Fruit fly (Drosophila melanogaster) whole organism, adult: ENCODE data around the gene Coq4.

Source experiments
- CG11617 ChIP-seq: fragments of 200-800 bp; sonication (Bioruptor generic); optimal IDR thresholded peaks from 2 replicates; lab custom pipeline; 2017; ENCODE audit warnings: mild to moderate bottlenecking, missing biosample characterization, missing genetic modification reagents, missing genetic modification characterization
- CG12768 ChIP-seq: fragments of 200-800 bp; sonication (Bioruptor generic); optimal IDR thresholded peaks from 2 replicates; lab custom pipeline; 2017; ENCODE audit warnings: missing biosample characterization, missing genetic modification characterization, mild to moderate bottlenecking, moderate library complexity, missing genetic modification reagents
- CG14711 ChIP-seq: fragments of 200-800 bp; sonication (Bioruptor generic); optimal IDR thresholded peaks from 2 replicates; lab custom pipeline; 2018; ENCODE audit warnings: missing biosample characterization, mild to moderate bottlenecking, missing genetic modification characterization, moderate library complexity
- CG1620 ChIP-seq: fragments of 200-800 bp; sonication (Bioruptor generic); optimal IDR thresholded peaks from 2 replicates; lab custom pipeline; 2016; ENCODE audit warnings: missing biosample characterization, missing genetic modification characterization
- CG33017 ChIP-seq: fragments of 200-800 bp; sonication (Bioruptor generic); optimal IDR thresholded peaks from 2 replicates; lab custom pipeline; 2018; ENCODE audit warnings: missing biosample characterization, mild to moderate bottlenecking, missing genetic modification characterization, moderate library complexity
- CG5204 ChIP-seq: fragments of 200-800 bp; sonication (Bioruptor generic); optimal IDR thresholded peaks from 2 replicates; lab custom pipeline; 2016; ENCODE audit warnings: missing biosample characterization, missing genetic modification characterization
- CG7045 ChIP-seq: fragments of 200-800 bp; sonication (Bioruptor generic); optimal IDR thresholded peaks from 2 replicates; lab custom pipeline; 2017; ENCODE audit warnings: missing biosample characterization, mild to moderate bottlenecking, missing genetic modification characterization
- CG7101 ChIP-seq: fragments of 200-800 bp; sonication (Bioruptor generic); optimal IDR thresholded peaks from 2 replicates; lab custom pipeline; 2018; ENCODE audit warnings: missing biosample characterization, mild to moderate bottlenecking, missing genetic modification characterization, moderate library complexity
- Clk ChIP-seq: fragments of 200-800 bp; sonication (Bioruptor generic); optimal IDR thresholded peaks from 2 replicates; lab custom pipeline; 2017; ENCODE audit warnings: missing biosample characterization, missing genetic modification characterization
- Crg-1 ChIP-seq: fragments of 200-800 bp; sonication (Bioruptor generic); optimal IDR thresholded peaks from 2 replicates; lab custom pipeline; 2016; ENCODE audit warnings: missing biosample characterization, missing genetic modification characterization
- Hr96 ChIP-seq: fragments of 200-800 bp; sonication (Bioruptor generic); optimal IDR thresholded peaks from 2 replicates; lab custom pipeline; 2016; ENCODE audit warnings: missing biosample characterization, missing genetic modification characterization
- Mnt ChIP-seq: fragments of 200-800 bp; sonication (Bioruptor generic); optimal IDR thresholded peaks from 2 replicates; lab custom pipeline; 2016; ENCODE audit warnings: missing biosample characterization, mild to moderate bottlenecking, missing genetic modification characterization
- bab1 ChIP-seq: fragments of 200-800 bp; sonication (Bioruptor generic); optimal IDR thresholded peaks from 3 replicates; lab custom pipeline; 2019; ENCODE audit warnings: missing biosample characterization, mild to moderate bottlenecking, missing genetic modification characterization, moderate library complexity
- cic ChIP-seq: fragments of 200-800 bp; sonication (Bioruptor generic); optimal IDR thresholded peaks from 2 replicates; lab custom pipeline; 2017; ENCODE audit warnings: missing biosample characterization, mild to moderate bottlenecking, missing genetic modification characterization, moderate library complexity
- cnc ChIP-seq, 2 experiments: fragments of >200 bp; optimal IDR thresholded peaks; 2 replicates each; lab custom pipeline; 2017
- kay ChIP-seq: fragments of 200-800 bp; sonication (Bioruptor generic); peaks from one replicate; lab custom pipeline; 2016; ENCODE audit warnings: missing biosample characterization, missing genetic modification characterization, borderline replicate concordance
- ovo ChIP-seq: fragments of 200-800 bp; sonication (Bioruptor generic); optimal IDR thresholded peaks from 2 replicates; lab custom pipeline; 2016; ENCODE audit warnings: missing biosample characterization, missing genetic modification characterization
- pad ChIP-seq: fragments of 200-800 bp; sonication (Bioruptor generic); optimal IDR thresholded peaks from 3 replicates; lab custom pipeline; 2017; ENCODE audit warnings: missing biosample characterization, missing genetic modification characterization, mild to moderate bottlenecking, moderate library complexity, missing genetic modification reagents
- tj ChIP-seq: fragments of 200-800 bp; sonication (Bioruptor generic); optimal IDR thresholded peaks from 3 replicates; lab custom pipeline; 2017; ENCODE audit warnings: missing biosample characterization, mild to moderate bottlenecking, missing genetic modification characterization, moderate library complexity
- toe ChIP-seq: fragments of 200-800 bp; sonication (Bioruptor generic); optimal IDR thresholded peaks from 2 replicates; lab custom pipeline; 2016; ENCODE audit warnings: missing biosample characterization, missing genetic modification characterization

Coq4 gene

DNA sequence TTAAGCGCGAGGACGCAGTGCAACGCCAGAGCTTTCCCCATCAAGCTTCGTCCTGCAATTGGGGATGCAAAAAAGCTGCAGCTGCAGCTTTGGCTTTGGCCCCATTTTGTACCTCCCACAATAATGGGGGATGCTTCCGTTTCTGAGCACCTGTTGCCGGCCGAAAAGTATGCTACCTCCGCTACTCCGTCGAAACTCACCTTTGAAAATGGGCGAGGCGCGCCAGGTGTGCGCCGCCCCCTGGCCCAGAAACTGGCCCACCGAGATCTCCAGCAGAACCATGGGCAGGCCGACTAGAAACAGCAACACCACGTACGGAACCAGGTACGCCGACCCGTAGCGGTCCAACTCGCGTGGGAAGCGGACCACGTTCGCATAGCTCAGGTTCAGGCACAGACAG is 32.0 kb downstream of the Coq4 start:
- TF ChIP-seq CG7101 (tag; lab: Kevin White, UChicago) (no peak), Crg-1 (GFP tag; lab: Kevin White, UChicago) (no peak), bab1 (GFP tag; lab: Kevin White, UChicago) (no peak), CG14711 (tag; lab: Kevin White, UChicago) (no peak), CG12768 (no peak), pad (GFP tag; lab: Kevin White, UChicago) (no peak), kay (no peak), CG7045 (GFP tag; lab: Kevin White, UChicago) (no peak), cic (no peak), Mnt (no peak), tj (GFP tag; lab: Kevin White, UChicago) (no peak), CG5204 (no peak), toe (GFP tag; lab: Kevin White, UChicago) (no peak)

DNA sequence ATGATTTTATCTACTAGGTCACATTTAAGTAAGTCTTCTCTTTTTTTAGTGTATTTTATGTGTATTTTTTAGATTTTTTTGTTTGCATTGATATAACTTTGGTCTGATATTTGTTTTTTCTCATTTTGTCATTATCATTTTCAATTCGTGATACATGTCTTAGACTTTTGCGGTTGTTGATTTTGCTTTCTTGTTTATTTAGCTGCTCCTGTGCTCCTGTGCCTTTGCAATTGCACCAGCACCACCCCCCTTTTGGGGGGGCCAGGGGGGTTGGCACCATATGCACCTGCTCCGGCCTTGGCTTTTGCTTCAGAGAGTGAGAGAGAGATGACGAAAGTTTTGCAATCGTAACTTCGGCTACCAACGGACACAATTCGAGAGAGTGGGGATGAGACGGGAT is 32.5 kb downstream of the Coq4 start:
- TF ChIP-seq Crg-1 (GFP tag; lab: Kevin White, UChicago) (peak; percentile 71), Clk (GFP tag; lab: Kevin White, UChicago) (peak; percentile 55), cic (peak; percentile 70), CG5204 (peak; percentile 68), CG11617 (GFP tag; lab: Kevin White, UChicago) (no peak), CG33017 (tag; lab: Kevin White, UChicago) (peak; percentile 16), tj (GFP tag; lab: Kevin White, UChicago) (no peak), cnc (optimal IDR thresholded peaks at IDR 0.05; lab: Kevin White, UChicago) (no peak), Hr96 (GFP tag; lab: Kevin White, UChicago) (peak; percentile 34), toe (GFP tag; lab: Kevin White, UChicago) (peak; percentile 47), CG14711 (tag; lab: Kevin White, UChicago) (no peak), bab1 (GFP tag; lab: Kevin White, UChicago) (no peak), CG7101 (tag; lab: Kevin White, UChicago) (peak; percentile 54), CG7045 (GFP tag; lab: Kevin White, UChicago) (peak; percentile 91), ovo (GFP tag; lab: Kevin White, UChicago) (peak; percentile 11), Mnt (peak; percentile 8), CG12768 (peak; percentile 77), CG1620 (GFP tag; lab: Kevin White, UChicago) (peak; percentile 37), pad (GFP tag; lab: Kevin White, UChicago) (peak; percentile 50), kay (no peak)

DNA sequence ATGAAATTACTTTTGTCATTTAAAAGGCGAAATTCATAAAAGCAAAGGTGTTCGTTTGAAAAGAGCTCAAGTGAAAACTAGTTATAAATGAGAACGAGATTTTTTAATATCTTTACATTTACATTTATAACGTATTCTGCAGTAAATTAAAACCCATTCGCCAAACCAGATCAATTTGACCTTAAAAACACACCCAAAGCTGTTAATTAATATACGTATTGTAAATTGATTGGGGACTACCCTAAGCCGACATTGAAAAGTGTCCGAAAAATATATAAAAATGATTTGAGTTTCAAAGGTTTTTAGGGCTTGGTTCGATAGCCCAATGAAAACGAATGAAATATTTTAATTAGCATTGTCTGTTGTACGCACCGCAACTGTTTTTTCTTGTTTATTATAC is 34.4 kb downstream of the Coq4 start:
- no peak for TF ChIP-seq CG7101 (tag; lab: Kevin White, UChicago)
- TF ChIP-seq cic = no peak
- no peak for TF ChIP-seq Crg-1 (GFP tag; lab: Kevin White, UChicago)

DNA sequence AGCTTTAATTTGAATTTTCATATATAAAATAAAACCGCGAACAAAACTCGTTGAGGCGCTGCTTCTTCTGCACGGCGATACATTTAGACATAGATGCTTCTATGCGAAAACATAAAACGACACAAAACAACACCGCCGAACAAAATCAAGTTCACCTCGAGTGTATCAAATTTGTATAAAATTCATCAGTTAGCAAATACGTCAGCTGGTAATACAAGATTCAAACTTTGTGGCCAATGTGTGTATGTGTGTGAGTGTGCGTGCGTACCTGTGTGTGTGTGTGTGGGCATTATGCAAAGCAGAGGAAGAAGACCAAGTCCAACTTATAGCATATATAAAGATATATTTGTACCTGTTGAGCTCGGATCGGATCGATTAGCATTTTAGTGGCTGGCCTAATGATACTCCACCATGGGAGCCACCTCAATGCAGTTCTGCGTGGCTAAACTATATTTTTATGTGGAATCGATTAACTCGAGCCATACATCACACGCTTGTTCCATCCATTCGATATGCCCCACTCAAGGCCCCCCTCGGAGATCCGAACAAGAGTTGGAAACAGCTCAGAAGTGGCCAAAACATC is 38.9 kb downstream of the Coq4 start:
- TF ChIP-seq CG14711 (tag; lab: Kevin White, UChicago) = no peak
- TF ChIP-seq pad (GFP tag; lab: Kevin White, UChicago) = no peak
- no peak for TF ChIP-seq CG5204
- no peak for TF ChIP-seq kay
- no peak for TF ChIP-seq toe (GFP tag; lab: Kevin White, UChicago)
- TF ChIP-seq CG33017 (tag; lab: Kevin White, UChicago) = no peak
- no peak for TF ChIP-seq CG11617 (GFP tag; lab: Kevin White, UChicago)
- TF ChIP-seq CG7101 (tag; lab: Kevin White, UChicago) = no peak
- TF ChIP-seq Hr96 (GFP tag; lab: Kevin White, UChicago) = no peak
- no peak for TF ChIP-seq Mnt
- no peak for TF ChIP-seq cnc (optimal IDR thresholded peaks at IDR 0.05; lab: Kevin White, UChicago)
- no peak for TF ChIP-seq CG1620 (GFP tag; lab: Kevin White, UChicago)
- TF ChIP-seq Crg-1 (GFP tag; lab: Kevin White, UChicago) = no peak
- TF ChIP-seq bab1 (GFP tag; lab: Kevin White, UChicago) = no peak
- no peak for TF ChIP-seq CG7045 (GFP tag; lab: Kevin White, UChicago)
- TF ChIP-seq tj (GFP tag; lab: Kevin White, UChicago) = no peak
- no peak for TF ChIP-seq Clk (GFP tag; lab: Kevin White, UChicago)

DNA sequence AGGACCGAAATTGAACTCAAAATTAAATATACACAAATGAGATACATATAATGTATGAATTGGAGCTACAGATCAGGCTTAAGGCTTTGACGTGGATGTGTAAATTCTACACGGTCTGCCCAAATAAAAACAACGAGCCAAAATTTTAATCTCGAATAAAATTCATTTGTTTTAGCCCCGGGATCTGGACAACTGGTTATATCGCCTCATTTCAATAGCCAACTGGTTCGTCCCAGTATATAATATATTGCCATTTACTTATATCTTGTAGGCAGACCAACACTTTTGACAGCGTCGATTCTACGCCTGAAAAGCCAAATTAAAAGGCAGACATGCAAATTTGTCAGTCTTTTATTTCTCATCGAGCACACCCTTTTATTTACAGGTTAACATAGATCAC is 40.3 kb downstream of the Coq4 start:
- TF ChIP-seq Mnt (no peak), Hr96 (GFP tag; lab: Kevin White, UChicago) (no peak), CG14711 (tag; lab: Kevin White, UChicago) (no peak), CG7045 (GFP tag; lab: Kevin White, UChicago) (no peak), bab1 (GFP tag; lab: Kevin White, UChicago) (no peak), ovo (GFP tag; lab: Kevin White, UChicago) (no peak), CG33017 (tag; lab: Kevin White, UChicago) (no peak), Crg-1 (GFP tag; lab: Kevin White, UChicago) (no peak), CG11617 (GFP tag; lab: Kevin White, UChicago) (no peak), CG7101 (tag; lab: Kevin White, UChicago) (no peak), Clk (GFP tag; lab: Kevin White, UChicago) (no peak), CG12768 (no peak), CG1620 (GFP tag; lab: Kevin White, UChicago) (no peak), CG5204 (no peak), toe (GFP tag; lab: Kevin White, UChicago) (no peak), cnc (optimal IDR thresholded peaks at IDR 0.05; lab: Kevin White, UChicago) (no peak), pad (GFP tag; lab: Kevin White, UChicago) (no peak), kay (no peak), cic (no peak), tj (GFP tag; lab: Kevin White, UChicago) (no peak)

DNA sequence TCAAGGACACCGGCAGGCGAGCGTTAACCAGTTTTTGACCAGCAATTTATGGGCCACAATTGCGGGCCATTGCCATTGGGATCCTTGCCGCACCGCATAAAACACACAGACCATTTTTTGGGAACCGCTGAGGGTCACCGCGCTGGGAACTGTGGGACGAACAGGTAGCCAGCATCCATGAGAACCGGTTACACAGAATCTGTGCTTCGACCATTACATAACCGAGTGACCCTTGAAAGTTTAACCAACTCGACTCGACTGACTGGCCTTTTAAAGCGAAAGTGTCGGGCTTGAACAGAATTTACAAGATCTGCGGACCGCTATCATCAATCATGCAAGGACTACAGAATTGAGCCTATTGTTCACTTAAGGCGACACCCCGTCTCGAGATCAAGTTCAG is 41.0 kb downstream of the Coq4 start:
- TF ChIP-seq CG11617 (GFP tag; lab: Kevin White, UChicago) (no peak), CG7045 (GFP tag; lab: Kevin White, UChicago) (no peak), cic (no peak), CG7101 (tag; lab: Kevin White, UChicago) (no peak), tj (GFP tag; lab: Kevin White, UChicago) (no peak), kay (no peak), CG1620 (GFP tag; lab: Kevin White, UChicago) (no peak), CG14711 (tag; lab: Kevin White, UChicago) (no peak)
